Fruit fly (Drosophila melanogaster): ENCODE data around the gene PyK.

The PyK gene

dm6 chr3R:22368777-22369214 lies 1.5 kb downstream of the PyK start (continued):
- no peak for TF ChIP-seq CG11696 (GFP tag; IDR thresholded peaks at IDR 0.05)
- no peak for TF ChIP-seq CG33557 (GFP tag; optimal IDR thresholded peaks at IDR 0.05)
- no peak for TF ChIP-seq inv (GFP tag; IDR thresholded peaks at IDR 0.05; ENCODE audit: partially characterized antibody)
- TF ChIP-seq Fer1 (GFP tag; optimal IDR thresholded peaks at IDR 0.05) = peak; percentile 74
- no peak for TF ChIP-seq CG7987 (GFP tag; optimal IDR thresholded peaks at IDR 0.05)
- no peak for TF ChIP-seq Doc3 (GFP tag; IDR thresholded peaks at IDR 0.05; ENCODE audit: partially characterized antibody)
- TF ChIP-seq gce (GFP tag; IDR thresholded peaks at IDR 0.05) = no peak
- peak; percentile 80 for TF ChIP-seq Gug (GFP tag; IDR thresholded peaks at IDR 0.05)
- TF ChIP-seq ab (GFP tag; optimal IDR thresholded peaks at IDR 0.05) = no peak
- TF ChIP-seq CG14667 (GFP tag; IDR thresholded peaks at IDR 0.05) = peak; percentile 42; the same call in 1 of the 2 replicates
- TF ChIP-seq sqz (GFP tag; optimal IDR thresholded peaks at IDR 0.05) = no peak
- TF ChIP-seq Abd-B (GFP tag; optimal IDR thresholded peaks at IDR 0.05) = no peak
- TF ChIP-seq CG6689 (GFP tag; IDR thresholded peaks at IDR 0.05) = peak; percentile 80
- no peak for TF ChIP-seq CG17186 (GFP tag; optimal IDR thresholded peaks at IDR 0.05)
- no peak for TF ChIP-seq Dll (GFP tag; IDR thresholded peaks at IDR 0.05; ENCODE audit: partially characterized antibody)
- TF ChIP-seq Lim3 (GFP tag; IDR thresholded peaks at IDR 0.05) = peak; percentile 31; the same call in 1 of the 2 replicates
- no peak for TF ChIP-seq ac (GFP tag; optimal IDR thresholded peaks at IDR 0.05)
- TF ChIP-seq CG5180 (GFP tag; optimal IDR thresholded peaks at IDR 0.05) = peak; percentile 25
- TF ChIP-seq CG8388 (GFP tag; optimal IDR thresholded peaks at IDR 0.05) = no peak
- no peak for TF ChIP-seq ems (GFP tag; optimal IDR thresholded peaks at IDR 0.05)
- TF ChIP-seq CG14965 (GFP tag; optimal IDR thresholded peaks at IDR 0.05; ENCODE audit: borderline replicate concordance) = no peak
- peak; percentile 62 for TF ChIP-seq CG12391 (tag; optimal IDR thresholded peaks at IDR 0.05)
- no peak for TF ChIP-seq Mad (GFP tag; optimal IDR thresholded peaks at IDR 0.05)
- TF ChIP-seq Elba2 (GFP tag; optimal IDR thresholded peaks at IDR 0.05) = no peak
- no peak for TF ChIP-seq sim (GFP tag; IDR thresholded peaks at IDR 0.05)
- TF ChIP-seq Hand (GFP tag; optimal IDR thresholded peaks at IDR 0.05) = peak; percentile 29
- peak; percentile 46 for TF ChIP-seq CG6854 (GFP tag; optimal IDR thresholded peaks at IDR 0.05)
- TF ChIP-seq ham (GFP tag; IDR thresholded peaks at IDR 0.05) = peak; percentile 37; the same call in 1 of the 2 replicates
- TF ChIP-seq Usf (GFP tag; optimal IDR thresholded peaks at IDR 0.05) = no peak
- TF ChIP-seq tap (tag; optimal IDR thresholded peaks at IDR 0.05) = no peak
- peak; percentile 61 for TF ChIP-seq org-1 (GFP tag; optimal IDR thresholded peaks at IDR 0.05)
- TF ChIP-seq CG15073 (GFP tag; optimal IDR thresholded peaks at IDR 0.05) = no peak
- no peak for TF ChIP-seq HLHmδ (GFP tag; optimal IDR thresholded peaks at IDR 0.05)
- no peak; the same call in 1 of the 2 replicates for TF ChIP-seq CG4360 (GFP tag; IDR thresholded peaks at IDR 0.05)
- TF ChIP-seq CG13624 (GFP tag; optimal IDR thresholded peaks at IDR 0.05) = peak; percentile 12
- peak; percentile 49 for TF ChIP-seq HHEX (GFP tag; optimal IDR thresholded peaks at IDR 0.05)
- 0 out of 3 replicates have a peak, but pooled peaks have one; percentile 4 for TF ChIP-seq CG6791 (GFP tag; IDR thresholded peaks at IDR 0.05; ENCODE audit: partially characterized antibody)
- no peak for TF ChIP-seq tx (GFP tag; optimal IDR thresholded peaks at IDR 0.05)
- no peak for TF ChIP-seq cg (GFP tag; optimal IDR thresholded peaks at IDR 0.05)
- TF ChIP-seq hbn (GFP tag; IDR thresholded peaks at IDR 0.05; ENCODE audit: partially characterized antibody) = no peak
- TF ChIP-seq Optix (GFP tag; IDR thresholded peaks at IDR 0.05) = peak; percentile 63; the same call in 1 of the 3 replicates
- TF ChIP-seq maf-S (GFP tag; optimal IDR thresholded peaks at IDR 0.05) = no peak
- peak; percentile 24 for TF ChIP-seq CG1602 (GFP tag; optimal IDR thresholded peaks at IDR 0.05)
- no peak for TF ChIP-seq CG30431 (GFP tag; optimal IDR thresholded peaks at IDR 0.05)
- peak; percentile 69; the same call in 2 of the 3 replicates for TF ChIP-seq CG3726 (GFP tag; IDR thresholded peaks at IDR 0.05)
- TF ChIP-seq CG10979 (tag; optimal IDR thresholded peaks at IDR 0.05) = peak; percentile 34
- TF ChIP-seq CG8359 (GFP tag; optimal IDR thresholded peaks at IDR 0.05; ENCODE audit: borderline replicate concordance) = peak; percentile 19
- peak; percentile 28; the same call in 2 of the 3 replicates for TF ChIP-seq croc (GFP tag; conservative IDR thresholded peaks at IDR 0.05)
- TF ChIP-seq CG31388 (GFP tag; optimal IDR thresholded peaks at IDR 0.05) = no peak
- TF ChIP-seq Spps (tag; optimal IDR thresholded peaks at IDR 0.05) = no peak

Measured in whole organism, embryonic.